Worm (Caenorhabditis elegans): ENCODE data around the gene Y59E9AL.4.

DNA sequence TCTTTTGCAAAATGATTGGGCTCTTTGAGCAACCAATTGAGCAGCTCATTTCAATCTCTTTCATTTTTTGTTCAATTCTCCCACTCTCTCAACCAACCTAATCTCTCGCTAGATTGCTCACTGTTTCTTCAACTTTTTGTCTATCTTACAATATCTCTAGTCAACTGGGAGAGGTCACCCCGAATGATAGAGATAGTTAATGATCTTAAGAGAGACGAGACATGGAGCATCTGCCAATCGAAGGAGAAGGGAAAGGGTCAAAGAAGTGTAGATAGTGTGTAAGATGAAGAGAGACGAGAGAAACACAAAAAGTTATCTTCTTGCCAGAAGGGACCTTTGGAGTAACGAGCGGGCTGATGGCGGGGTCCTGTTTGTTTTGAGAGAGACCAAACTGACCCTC, 45.7 kb downstream of the Y59E9AL.4 start:
- no peak for TF ChIP-seq him-1 (tag; optimal IDR thresholded peaks at IDR 0.05)
- no peak for TF ChIP-seq dao-5 (tag; optimal IDR thresholded peaks at IDR 0.05)
- TF ChIP-seq W03F9.2 (tag; optimal IDR thresholded peaks at IDR 0.05), result no peak

Data from whole organism, L4/young adult.